Fruit fly (Drosophila melanogaster): Measurements from ENCODE around the gene CG14411.
A peak's percentile ranks its signal among the peaks of the same experiment; 100 is the strongest.

CG14411 gene

DNA sequence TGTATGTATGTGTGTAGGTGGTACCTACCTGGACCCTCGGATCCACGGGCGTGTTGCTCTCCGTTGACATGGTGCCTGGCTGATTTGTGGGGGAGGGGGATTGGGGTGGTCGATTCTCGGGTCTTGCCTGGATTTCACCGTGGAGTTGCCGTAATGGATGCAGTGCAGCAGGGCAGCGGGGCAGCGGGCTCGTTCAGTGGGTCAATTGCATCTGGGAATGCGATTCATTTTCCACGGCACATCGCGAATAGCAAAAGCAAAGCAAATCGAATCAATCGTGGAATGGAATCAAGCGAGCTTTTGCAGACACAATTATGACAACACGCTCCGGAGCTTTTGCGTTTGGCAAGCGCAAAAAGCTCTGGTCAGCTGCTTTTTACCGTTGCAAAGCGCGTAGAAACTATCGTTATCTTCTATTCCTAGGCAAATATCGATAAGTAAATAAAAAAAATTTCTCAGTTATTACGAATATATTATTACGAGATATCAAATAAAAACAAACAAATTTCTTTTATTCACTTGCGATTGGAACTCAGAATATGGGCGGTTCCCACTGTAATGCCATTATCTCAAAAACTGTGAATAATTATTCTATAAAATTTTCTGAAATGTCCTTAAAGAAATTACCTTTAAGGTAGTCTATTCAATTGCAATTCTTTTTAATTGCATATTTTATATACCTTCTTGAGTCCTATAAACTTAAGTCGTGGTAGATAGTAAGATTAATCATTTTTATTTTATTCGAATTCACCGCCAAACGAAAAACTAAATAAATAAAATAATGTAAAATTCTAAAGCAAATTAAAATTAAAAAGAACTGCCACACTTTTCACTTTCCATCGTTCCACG lies 510 bp upstream of the CG14411 start, which contains the start of gene CG14408 (continued):
- TF ChIP-seq vfl (GFP tag; optimal IDR thresholded peaks at IDR 0.05): no peak
- peak; percentile 51 for TF ChIP-seq Dref (GFP tag; IDR thresholded peaks at IDR 0.05)
- no peak for TF ChIP-seq YL-1 (GFP tag; optimal IDR thresholded peaks at IDR 0.05)
- TF ChIP-seq onecut (GFP tag; IDR thresholded peaks at IDR 0.05): no peak; the same call in 1 of the 2 replicates
- TF ChIP-seq ATbp (GFP tag; optimal IDR thresholded peaks at IDR 0.05): no peak
- TF ChIP-seq CG2199 (GFP tag; IDR thresholded peaks at IDR 0.05): no peak
- TF ChIP-seq her (GFP tag; optimal IDR thresholded peaks at IDR 0.05): no peak
- no peak for TF ChIP-seq lab (GFP tag; optimal IDR thresholded peaks at IDR 0.05)
- TF ChIP-seq zfh1 (GFP tag; IDR thresholded peaks at IDR 0.05): no peak
- TF ChIP-seq dmrt11E (tag; optimal IDR thresholded peaks at IDR 0.05): no peak
- no peak for TF ChIP-seq Adf1 (GFP tag; IDR thresholded peaks at IDR 0.05)
- TF ChIP-seq dati (GFP tag; IDR thresholded peaks at IDR 0.05): no peak
- TF ChIP-seq BtbVII (GFP tag; optimal IDR thresholded peaks at IDR 0.05): peak; percentile 20
- TF ChIP-seq odd (GFP tag; optimal IDR thresholded peaks at IDR 0.05): no peak
- no peak for TF ChIP-seq CG8290 (GFP tag; optimal IDR thresholded peaks at IDR 0.05)
- peak in 1 of 2 experiments; percentile 2 for TF ChIP-seq CG8290 (tag; optimal IDR thresholded peaks at IDR 0.05)
- no peak for TF ChIP-seq stc (GFP tag; IDR thresholded peaks at IDR 0.05)
- no peak for TF ChIP-seq psq (GFP tag; optimal IDR thresholded peaks at IDR 0.05)
- TF ChIP-seq Bgb (GFP tag; IDR thresholded peaks at IDR 0.05; ENCODE audit: partially characterized antibody): peak; percentile 43
- TF ChIP-seq ind (GFP tag; optimal IDR thresholded peaks at IDR 0.05): no peak
- no peak for TF ChIP-seq CG4730 (GFP tag; IDR thresholded peaks at IDR 0.05)
- peak; percentile 33 for TF ChIP-seq CG9437 (GFP tag; optimal IDR thresholded peaks at IDR 0.05)
- no peak for TF ChIP-seq CG11093 (GFP tag; IDR thresholded peaks at IDR 0.05)
- no peak for TF ChIP-seq oc (tag; optimal IDR thresholded peaks at IDR 0.05)
- TF ChIP-seq CG9215 (GFP tag; IDR thresholded peaks at IDR 0.05): no peak
- TF ChIP-seq Optix (GFP tag; IDR thresholded peaks at IDR 0.05): no peak
- peak; percentile 28; the same call in 2 of the 3 replicates for TF ChIP-seq CG17361 (GFP tag; IDR thresholded peaks at IDR 0.05)
- no peak for TF ChIP-seq eyg (GFP tag; optimal IDR thresholded peaks at IDR 0.05)
- TF ChIP-seq C15 (GFP tag; IDR thresholded peaks at IDR 0.05): no peak
- TF ChIP-seq cg (GFP tag; optimal IDR thresholded peaks at IDR 0.05): no peak
- no peak for TF ChIP-seq CG10321 (GFP tag; IDR thresholded peaks at IDR 0.05)
- no peak for TF ChIP-seq sd (tag; optimal IDR thresholded peaks at IDR 0.05)
- TF ChIP-seq HLH54F (GFP tag; optimal IDR thresholded peaks at IDR 0.05): no peak
- no peak for TF ChIP-seq CG9727 (GFP tag; optimal IDR thresholded peaks at IDR 0.05)
- no peak for TF ChIP-seq Usf (GFP tag; optimal IDR thresholded peaks at IDR 0.05)
- no peak for TF ChIP-seq pnt (GFP tag; optimal IDR thresholded peaks at IDR 0.05)
- TF ChIP-seq CG4617 (GFP tag; optimal IDR thresholded peaks at IDR 0.05; ENCODE audit: borderline replicate concordance): no peak
- peak; percentile 4 for TF ChIP-seq sqz (GFP tag; optimal IDR thresholded peaks at IDR 0.05)
- no peak for TF ChIP-seq CG13123 (GFP tag; optimal IDR thresholded peaks at IDR 0.05)
- TF ChIP-seq CG11085 (GFP tag; IDR thresholded peaks at IDR 0.05): no peak
- peak; percentile 14; the same call in 1 of the 2 replicates for TF ChIP-seq CG6272 (GFP tag; IDR thresholded peaks at IDR 0.05)
- no peak for TF ChIP-seq Rx (GFP tag; IDR thresholded peaks at IDR 0.05)
- TF ChIP-seq kni (GFP tag; optimal IDR thresholded peaks at IDR 0.05): no peak
- no peak for TF ChIP-seq CG11696 (GFP tag; IDR thresholded peaks at IDR 0.05)
- peak; percentile 94 for TF ChIP-seq CG30020 (tag; optimal IDR thresholded peaks at IDR 0.05)
- no peak for TF ChIP-seq Hr39 (optimal IDR thresholded peaks at IDR 0.05)
- TF ChIP-seq bowl (GFP tag; IDR thresholded peaks at IDR 0.05): no peak
- TF ChIP-seq Pdp1 (GFP tag; optimal IDR thresholded peaks at IDR 0.05): peak in 1 of 2 experiments; percentile 72
- peak; percentile 0 for TF ChIP-seq CG4424 (GFP tag; optimal IDR thresholded peaks at IDR 0.05)
- peak; percentile 23; the same call in 1 of the 2 replicates for TF ChIP-seq bbx (GFP tag; IDR thresholded peaks at IDR 0.05; ENCODE audit: partially characterized antibody)
- peak; percentile 91 for TF ChIP-seq kay (GFP tag; optimal IDR thresholded peaks at IDR 0.05)
